Fruit fly (Drosophila melanogaster) whole organism, prepupa: ENCODE measurements around the gene CG10660.

Experiments used
- CG11294 ChIP-seq: fragments of 200-800 bp; sonication (Bioruptor generic); IDR thresholded peaks from 2 replicates; pipeline ENCODE4 v1.3.6; 2022; ENCODE audit warnings: missing biosample characterization, missing genetic modification characterization
- CG11902 ChIP-seq: fragments of 200-800 bp; sonication (Bioruptor generic); optimal IDR thresholded peaks from 3 replicates; lab custom pipeline; 2016; ENCODE audit warnings: missing biosample characterization, missing genetic modification characterization
- CG15336 ChIP-seq: fragments of 200-800 bp; sonication (Bioruptor generic); IDR thresholded peaks from 2 replicates; pipeline ENCODE4 v1.3.6; 2022; ENCODE audit warnings: missing biosample characterization, missing genetic modification characterization
- CG16779 ChIP-seq: fragments of 200-800 bp; sonication (Bioruptor generic); optimal IDR thresholded peaks from 3 replicates; lab custom pipeline; 2017; ENCODE audit warnings: missing biosample characterization, mild to moderate bottlenecking, missing genetic modification characterization
- CG32006 ChIP-seq: fragments of 200-800 bp; sonication (Bioruptor generic); optimal IDR thresholded peaks from 3 replicates; lab custom pipeline; 2017; ENCODE audit warnings: missing biosample characterization, mild to moderate bottlenecking, missing genetic modification characterization
- CG34406 ChIP-seq: fragments of 200-800 bp; sonication (Bioruptor generic); optimal IDR thresholded peaks from 3 replicates; lab custom pipeline; 2016; ENCODE audit warnings: missing biosample characterization, missing genetic modification characterization
- CG6276 ChIP-seq: fragments of 200-800 bp; sonication (Bioruptor generic); optimal IDR thresholded peaks from 2 replicates; lab custom pipeline; 2017; ENCODE audit warnings: missing biosample characterization, mild to moderate bottlenecking, missing genetic modification characterization
- CG6792 ChIP-seq: fragments of 200-800 bp; sonication (Bioruptor generic); optimal IDR thresholded peaks from 3 replicates; lab custom pipeline; 2016; ENCODE audit warnings: missing biosample characterization, missing genetic modification characterization
- CG8632 ChIP-seq: fragments of 200-800 bp; sonication (Bioruptor generic); optimal IDR thresholded peaks from 3 replicates; lab custom pipeline; 2016; ENCODE audit warnings: missing biosample characterization, missing genetic modification characterization
- CG9139 ChIP-seq: fragments of 200-800 bp; sonication (Bioruptor generic); optimal IDR thresholded peaks from 3 replicates; lab custom pipeline; 2017; ENCODE audit warnings: missing biosample characterization, mild to moderate bottlenecking, missing genetic modification characterization
- Eip93F ChIP-seq: fragments of 200-800 bp; sonication (Bioruptor generic); optimal IDR thresholded peaks from 2 replicates; lab custom pipeline; 2016; ENCODE audit warnings: missing biosample characterization, mild to moderate bottlenecking, missing genetic modification characterization
- Ets21C ChIP-seq: fragments of 200-800 bp; sonication (Bioruptor generic); optimal IDR thresholded peaks from 3 replicates; lab custom pipeline; 2016; ENCODE audit warnings: missing biosample characterization, missing genetic modification characterization
- Ets96B ChIP-seq: fragments of 200-800 bp; optimal IDR thresholded peaks from 2 replicates; lab custom pipeline; 2019; ENCODE audit warnings: missing biosample characterization, mild to moderate bottlenecking, missing genetic modification characterization, moderate library complexity
- Gug ChIP-seq: fragments of 200-800 bp; sonication (Bioruptor generic); IDR thresholded peaks from 2 replicates; pipeline ENCODE4 v1.3.6; 2022; ENCODE audit warnings: missing biosample characterization, missing genetic modification characterization
- Hr39 ChIP-seq: fragments of 200-800 bp; sonication (Bioruptor generic); optimal IDR thresholded peaks from 2 replicates; lab custom pipeline; 2016; ENCODE audit warnings: missing biosample characterization, missing genetic modification characterization
- Lpt ChIP-seq: fragments of 200-800 bp; sonication (Bioruptor generic); optimal IDR thresholded peaks from 3 replicates; lab custom pipeline; 2016; ENCODE audit warnings: missing biosample characterization, missing genetic modification characterization
- Met ChIP-seq: fragments of 200-800 bp; sonication (Bioruptor generic); optimal IDR thresholded peaks from 3 replicates; lab custom pipeline; 2016; ENCODE audit warnings: missing biosample characterization, missing genetic modification characterization
- OdsH ChIP-seq: fragments of 200-800 bp; sonication (Bioruptor generic); optimal IDR thresholded peaks from 3 replicates; lab custom pipeline; 2016; ENCODE audit warnings: missing biosample characterization, missing genetic modification characterization
- Smox ChIP-seq: fragments of 200-800 bp; sonication (Bioruptor generic); optimal IDR thresholded peaks from 3 replicates; lab custom pipeline; 2016; ENCODE audit warnings: missing biosample characterization, missing genetic modification characterization
- Sox15 ChIP-seq: fragments of 200-800 bp; sonication (Bioruptor generic); optimal IDR thresholded peaks from 3 replicates; lab custom pipeline; 2016; ENCODE audit warnings: missing biosample characterization, missing genetic modification characterization
- acj6 ChIP-seq: fragments of 200-800 bp; sonication (Bioruptor generic); optimal IDR thresholded peaks from 3 replicates; lab custom pipeline; 2016; ENCODE audit warnings: missing biosample characterization, missing genetic modification characterization
- cyc ChIP-seq: fragments of 200-800 bp; sonication (Bioruptor generic); optimal IDR thresholded peaks from 3 replicates; lab custom pipeline; 2016; ENCODE audit warnings: missing biosample characterization, missing genetic modification characterization
- dac ChIP-seq: fragments of 200-800 bp; sonication (Bioruptor generic); optimal IDR thresholded peaks from 2 replicates; lab custom pipeline; 2017; ENCODE audit warnings: missing biosample characterization, mild to moderate bottlenecking, missing genetic modification characterization
- dsx ChIP-seq: fragments of 200-800 bp; optimal IDR thresholded peaks from 3 replicates; lab custom pipeline; 2019; ENCODE audit warnings: missing biosample characterization, mild to moderate bottlenecking, missing genetic modification characterization, moderate library complexity; ENCODE audit not compliant: poor library complexity, severe bottlenecking
- eg ChIP-seq: fragments of 200-800 bp; sonication (Bioruptor generic); IDR thresholded peaks from 3 replicates; pipeline ENCODE4 v1.3.6; 2022; ENCODE audit warnings: missing biosample characterization, missing genetic modification characterization
- fd85E ChIP-seq: fragments of 200-800 bp; sonication (Bioruptor generic); optimal IDR thresholded peaks from 3 replicates; lab custom pipeline; 2016; ENCODE audit warnings: missing biosample characterization, missing genetic modification characterization
- fkh ChIP-seq: fragments of 200-800 bp; sonication (Bioruptor generic); optimal IDR thresholded peaks from 3 replicates; lab custom pipeline; 2017; ENCODE audit warnings: missing biosample characterization, mild to moderate bottlenecking, missing genetic modification characterization, moderate library complexity
- lz ChIP-seq: fragments of 200-800 bp; sonication (Bioruptor generic); optimal IDR thresholded peaks from 3 replicates; lab custom pipeline; 2016; ENCODE audit warnings: missing biosample characterization, missing genetic modification characterization
- net ChIP-seq: fragments of 200-800 bp; sonication (Bioruptor generic); optimal IDR thresholded peaks from 3 replicates; lab custom pipeline; 2016; ENCODE audit warnings: missing biosample characterization, missing genetic modification characterization
- pdm3 ChIP-seq: fragments of 200-800 bp; sonication (Bioruptor generic); optimal IDR thresholded peaks from 3 replicates; lab custom pipeline; 2016; ENCODE audit warnings: missing biosample characterization, missing genetic modification characterization
- spab ChIP-seq: fragments of 200-800 bp; sonication (Bioruptor generic); optimal IDR thresholded peaks from 2 replicates; lab custom pipeline; 2017; ENCODE audit warnings: missing biosample characterization, mild to moderate bottlenecking, missing genetic modification characterization, missing genetic modification reagents
- ss ChIP-seq, 2 experiments: fragments of 200-800 bp; sonication (Bioruptor generic); optimal IDR thresholded peaks; 2 replicates in 1 of 2; 3 replicates in 1 of 2; lab custom pipeline; 2017 to 2018; ENCODE audit warnings: mild to moderate bottlenecking in 2 of 2, missing biosample characterization in 2 of 2, missing genetic modification characterization in 2 of 2, moderate library complexity in 1 of 2
- topi ChIP-seq: fragments of 200-800 bp; sonication (Bioruptor generic); optimal IDR thresholded peaks from 3 replicates; lab custom pipeline; 2016; ENCODE audit warnings: missing biosample characterization, missing genetic modification characterization

The CG10660 gene

dm6 chr3L:12442593-12442992 is 47.9 kb downstream of the CG10660 start (continued):
- TF ChIP-seq Met (GFP tag; lab: Kevin White, UChicago) (peak; percentile 77), pdm3 (GFP tag; lab: Kevin White, UChicago) (peak; percentile 78), fd85E (no peak), CG11902 (peak; percentile 31), Ets21C (GFP tag; lab: Kevin White, UChicago) (peak; percentile 30), cyc (peak; percentile 62), CG11294 (no peak), topi (GFP tag; lab: Kevin White, UChicago) (peak; percentile 64), fkh (GFP tag; lab: Kevin White, UChicago) (no peak), OdsH (peak; percentile 70), CG16779 (tag; lab: Kevin White, UChicago) (peak; percentile 5), Eip93F (GFP tag; lab: Kevin White, UChicago) (no peak), Smox (GFP tag; lab: Kevin White, UChicago) (peak; percentile 75), Gug (GFP tag; lab: Robert Waterston, UW) (no peak), dac (GFP tag; lab: Kevin White, UChicago) (no peak), CG6792 (GFP tag; lab: Kevin White, UChicago) (peak; percentile 52), ss (GFP tag; optimal IDR thresholded peaks at IDR 0.05; lab: Kevin White, UChicago) (peak; percentile 65 to 71), CG6276 (peak; percentile 36), CG32006 (peak; percentile 75), eg (peak; percentile 50; the same call in 1 of the 3 replicates), CG8632 (GFP tag; lab: Kevin White, UChicago) (peak; percentile 60), Hr39 (GFP tag; lab: Kevin White, UChicago) (peak; percentile 53), CG15336 (GFP tag; lab: Robert Waterston, UW) (peak; percentile 59), spab (peak; percentile 35), acj6 (GFP tag; lab: Kevin White, UChicago) (peak; percentile 70), Lpt (no peak), CG34406 (GFP tag; lab: Kevin White, UChicago) (peak; percentile 73), Ets96B (tag; lab: Kevin White, UChicago) (peak; percentile 71), CG9139 (GFP tag; lab: Kevin White, UChicago) (peak; percentile 37), Sox15 (GFP tag; lab: Kevin White, UChicago) (peak; percentile 51), dsx (GFP tag; lab: Kevin White, UChicago) (peak; percentile 87), net (GFP tag; lab: Kevin White, UChicago) (peak; percentile 53), lz (GFP tag; lab: Kevin White, UChicago) (peak; percentile 47)
